Worm (Caenorhabditis elegans) whole organism, L3 larva: ENCODE results near the gene T13B5.9.

Experiments used
- R02D3.7 ChIP-seq: fragments of 150-350 bp; optimal IDR thresholded peaks from 2 replicates; lab custom pipeline; 2014; ENCODE audit warnings: missing biosample characterization, missing genetic modification characterization
- ZK546.5 ChIP-seq: sonication (generic microtip); optimal IDR thresholded peaks from 2 replicates; lab custom pipeline; 2017; ENCODE audit warnings: missing biosample characterization, missing genetic modification characterization
- aly-2 ChIP-seq: fragments of 150-350 bp; optimal IDR thresholded peaks from 2 replicates; lab custom pipeline; 2014; ENCODE audit warnings: missing biosample characterization, missing genetic modification characterization
- ama-1 ChIP-seq: fragments of 150-350 bp; optimal IDR thresholded peaks from 2 replicates; lab custom pipeline; 2018
- ceh-16 ChIP-seq: sonication (generic microtip); optimal IDR thresholded peaks from 2 replicates; lab custom pipeline; 2017; ENCODE audit warnings: missing biosample characterization, missing genetic modification characterization
- ceh-28 ChIP-seq: fragments of 150-350 bp; optimal IDR thresholded peaks from 2 replicates; lab custom pipeline; 2014; ENCODE audit warnings: missing biosample characterization, missing genetic modification reagents, missing genetic modification characterization
- ceh-82 ChIP-seq: fragments of 150-350 bp; optimal IDR thresholded peaks from 2 replicates; lab custom pipeline; 2014; ENCODE audit warnings: missing biosample characterization, missing genetic modification characterization
- ceh-9 ChIP-seq: sonication (generic microtip); optimal IDR thresholded peaks from 2 replicates; lab custom pipeline; 2018; ENCODE audit warnings: missing biosample characterization, missing genetic modification characterization
- daf-12 ChIP-seq: fragments of 150-350 bp; optimal IDR thresholded peaks from 2 replicates; lab custom pipeline; 2014; ENCODE audit warnings: missing biosample characterization, missing genetic modification reagents, missing genetic modification characterization
- egl-27 ChIP-seq: sonication (generic microtip); optimal IDR thresholded peaks from 4 replicates; lab custom pipeline; 2017; ENCODE audit warnings: missing biosample characterization, missing genetic modification reagents, missing genetic modification characterization
- egl-5 ChIP-seq: fragments of 150-350 bp; optimal IDR thresholded peaks from 2 replicates; lab custom pipeline; 2017; ENCODE audit warnings: missing biosample characterization, missing genetic modification reagents, missing genetic modification characterization, inconsistent platforms
- elt-1 ChIP-seq: fragments of 150-350 bp; optimal IDR thresholded peaks from 2 replicates; lab custom pipeline; 2014; ENCODE audit warnings: missing biosample characterization, missing genetic modification characterization
- eor-1 ChIP-seq, 2 experiments: fragments of 150-350 bp; optimal IDR thresholded peaks; 2 replicates each; lab custom pipeline; 2014 to 2018; ENCODE audit warnings: missing biosample characterization in 2 of 2, missing genetic modification characterization in 2 of 2
- hmg-11 ChIP-seq: sonication (generic microtip); optimal IDR thresholded peaks from 2 replicates; lab custom pipeline; 2016; ENCODE audit warnings: missing genetic modification characterization, missing compliant biosample characterization
- jun-1 ChIP-seq: fragments of 150-350 bp; optimal IDR thresholded peaks from 2 replicates; lab custom pipeline; 2014; ENCODE audit warnings: missing biosample characterization, missing genetic modification reagents, missing genetic modification characterization
- lsy-12 ChIP-seq: sonication (generic microtip); optimal IDR thresholded peaks from 2 replicates; lab custom pipeline; 2016; ENCODE audit warnings: mild to moderate bottlenecking, missing genetic modification characterization, missing compliant biosample characterization
- mml-1 ChIP-seq: fragments of 150-350 bp; sonication (generic microtip); optimal IDR thresholded peaks from 3 replicates; lab custom pipeline; 2014; ENCODE audit warnings: missing biosample characterization, missing genetic modification characterization
- nfya-1 ChIP-seq: sonication (generic microtip); optimal IDR thresholded peaks from 2 replicates; lab custom pipeline; 2017; ENCODE audit warnings: missing genetic modification characterization, mild to moderate bottlenecking, missing compliant biosample characterization, antibody characterized with exemption, moderate library complexity; ENCODE audit not compliant: insufficient read depth
- nhr-12 ChIP-seq: fragments of 150-350 bp; optimal IDR thresholded peaks from 2 replicates; lab custom pipeline; 2014; ENCODE audit warnings: missing biosample characterization, missing genetic modification characterization
- nhr-23 ChIP-seq: fragments of 150-350 bp; optimal IDR thresholded peaks from 2 replicates; lab custom pipeline; 2014; ENCODE audit warnings: missing biosample characterization, missing genetic modification reagents, missing genetic modification characterization
- nhr-237 ChIP-seq: fragments of 150-350 bp; optimal IDR thresholded peaks from 2 replicates; lab custom pipeline; 2014; ENCODE audit warnings: missing biosample characterization, missing genetic modification characterization
- nhr-25 ChIP-seq: sonication (generic microtip); optimal IDR thresholded peaks from 2 replicates; lab custom pipeline; 2017; ENCODE audit warnings: missing biosample characterization, missing genetic modification characterization
- nhr-28 ChIP-seq: fragments of 150-350 bp; optimal IDR thresholded peaks from 2 replicates; lab custom pipeline; 2014; ENCODE audit warnings: missing biosample characterization, missing genetic modification characterization
- nhr-43 ChIP-seq: sonication (generic microtip); optimal IDR thresholded peaks from 2 replicates; lab custom pipeline; 2016; ENCODE audit warnings: mild to moderate bottlenecking, missing genetic modification characterization, missing compliant biosample characterization; ENCODE audit not compliant: poor library complexity, severe bottlenecking
- nhr-67 ChIP-seq: fragments of 150-350 bp; optimal IDR thresholded peaks from 2 replicates; lab custom pipeline; 2014; ENCODE audit warnings: missing biosample characterization, missing genetic modification characterization
- nhr-76 ChIP-seq: fragments of 150-350 bp; sonication (generic microtip); optimal IDR thresholded peaks from 5 replicates; lab custom pipeline; 2014; ENCODE audit warnings: missing biosample characterization, missing genetic modification characterization
- nhr-77 ChIP-seq: fragments of 150-350 bp; optimal IDR thresholded peaks from 2 replicates; lab custom pipeline; 2014; ENCODE audit warnings: missing biosample characterization, missing genetic modification characterization
- pha-4 ChIP-seq: fragments of 150-350 bp; optimal IDR thresholded peaks from 2 replicates; lab custom pipeline; 2014; ENCODE audit warnings: missing biosample characterization, missing genetic modification reagents, missing genetic modification characterization
- pqm-1 ChIP-seq: fragments of 150-350 bp; optimal IDR thresholded peaks from 2 replicates; lab custom pipeline; 2017; ENCODE audit warnings: missing biosample characterization, missing genetic modification characterization, inconsistent platforms
- sea-2 ChIP-seq: fragments of 150-350 bp; sonication (generic microtip); optimal IDR thresholded peaks from 4 replicates; lab custom pipeline; 2014; ENCODE audit warnings: missing biosample characterization, missing genetic modification reagents, missing genetic modification characterization
- snpc-4 ChIP-seq: fragments of 150-350 bp; optimal IDR thresholded peaks from 2 replicates; lab custom pipeline; 2014; ENCODE audit warnings: missing biosample characterization, missing genetic modification characterization
- tbx-2 ChIP-seq: sonication (generic microtip); optimal IDR thresholded peaks from 2 replicates; lab custom pipeline; 2016; ENCODE audit warnings: mild to moderate bottlenecking, missing genetic modification characterization, missing compliant biosample characterization
- unc-39 ChIP-seq: sonication (generic microtip); optimal IDR thresholded peaks from 4 replicates; lab custom pipeline; 2017; ENCODE audit warnings: missing biosample characterization, missing genetic modification characterization
- unc-62 ChIP-seq: fragments of 150-350 bp; sonication (generic microtip); optimal IDR thresholded peaks from 4 replicates; lab custom pipeline; 2014; ENCODE audit warnings: missing biosample characterization, missing genetic modification reagents, missing genetic modification characterization
- zag-1 ChIP-seq: fragments of 150-350 bp; optimal IDR thresholded peaks from 2 replicates; lab custom pipeline; 2014; ENCODE audit warnings: missing biosample characterization, missing genetic modification characterization
- ztf-11 ChIP-seq: fragments of 150-350 bp; optimal IDR thresholded peaks from 2 replicates; lab custom pipeline; 2014; ENCODE audit warnings: missing biosample characterization, missing genetic modification characterization

Gene T13B5.9

ce11 chrII:1131821-1132220, 27.5 kb upstream of the T13B5.9 start:
- TF ChIP-seq nhr-43 (tag; lab: Kevin White, UChicago) (no peak), nhr-23 (no peak), ama-1 (lab: Kevin White, UChicago) (no peak), eor-1 (tag; optimal IDR thresholded peaks at IDR 0.05; lab: Kevin White, UChicago) (no peak), nhr-67 (no peak), egl-5 (no peak), tbx-2 (no peak), nfya-1 (no peak), ceh-16 (tag; lab: Kevin White, UChicago) (no peak), daf-12 (no peak), mml-1 (tag; lab: Kevin White, UChicago) (no peak)
- TF ChIP-seq, all 47 proteins: peak for 0

ce11 chrII:1131367-1131766, 27.1 kb upstream of the T13B5.9 start:
- no peak for TF ChIP-seq ceh-28
- no peak for TF ChIP-seq ceh-16 (tag; lab: Kevin White, UChicago)
- no peak for TF ChIP-seq mml-1 (tag; lab: Kevin White, UChicago)
- no peak for TF ChIP-seq ceh-9 (tag; lab: Kevin White, UChicago)
- no peak for TF ChIP-seq nhr-76 (tag; lab: Kevin White, UChicago)
- TF ChIP-seq ZK546.5 (tag; lab: Kevin White, UChicago), result no peak
- no peak for TF ChIP-seq aly-2 (tag; lab: Kevin White, UChicago)
- TF ChIP-seq nhr-77 (tag; lab: Kevin White, UChicago), result no peak
- TF ChIP-seq elt-1, result no peak
- no peak for TF ChIP-seq nhr-23
- TF ChIP-seq nfya-1, result no peak
- TF ChIP-seq R02D3.7 (tag; lab: Kevin White, UChicago), result no peak
- TF ChIP-seq pha-4, result no peak
- TF ChIP-seq lsy-12 (tag; lab: Kevin White, UChicago), result no peak
- TF ChIP-seq nhr-43 (tag; lab: Kevin White, UChicago), result no peak

ce11 chrII:1130241-1130640, 25.9 kb upstream of the T13B5.9 start:
- TF ChIP-seq egl-27 (tag; lab: Kevin White, UChicago) (no peak), unc-39 (tag; lab: Kevin White, UChicago) (no peak), nhr-43 (tag; lab: Kevin White, UChicago) (no peak), ceh-9 (tag; lab: Kevin White, UChicago) (no peak), nhr-28 (no peak), ceh-82 (no peak), nhr-237 (tag; lab: Kevin White, UChicago) (no peak), nhr-25 (tag; lab: Kevin White, UChicago) (no peak), sea-2 (no peak), hmg-11 (tag; lab: Kevin White, UChicago) (no peak), mml-1 (tag; lab: Kevin White, UChicago) (no peak), snpc-4 (tag; lab: Kevin White, UChicago) (no peak), pqm-1 (tag; lab: Kevin White, UChicago) (no peak)
- TF ChIP-seq, all 47 proteins: peak for 0

ce11 chrII:1127676-1128075, 23.4 kb upstream of the T13B5.9 start, which contains the start of gene taf-6.1:
TSS of gene taf-6.1 (plus strand) at chrII:1127976.
- no peak for TF ChIP-seq ztf-11 (tag; lab: Kevin White, UChicago)

- TF ChIP-seq ZK546.5 (tag; lab: Kevin White, UChicago), result no peak
- TF ChIP-seq zag-1 (tag; lab: Kevin White, UChicago), result no peak
- TF ChIP-seq unc-62, result no peak
- no peak for TF ChIP-seq jun-1 (tag; lab: Kevin White, UChicago)
- TF ChIP-seq nhr-67, result no peak
- no peak for TF ChIP-seq nhr-12 (tag; lab: Kevin White, UChicago)
- TF ChIP-seq nhr-28, result no peak
Measured at ce11 chrII:1126472-1126871, 22.2 kb upstream of the T13B5.9 start.
